Fruit fly (Drosophila melanogaster): Measurements from ENCODE around the gene Ugt35B1.

Ugt35B1 gene

DNA sequence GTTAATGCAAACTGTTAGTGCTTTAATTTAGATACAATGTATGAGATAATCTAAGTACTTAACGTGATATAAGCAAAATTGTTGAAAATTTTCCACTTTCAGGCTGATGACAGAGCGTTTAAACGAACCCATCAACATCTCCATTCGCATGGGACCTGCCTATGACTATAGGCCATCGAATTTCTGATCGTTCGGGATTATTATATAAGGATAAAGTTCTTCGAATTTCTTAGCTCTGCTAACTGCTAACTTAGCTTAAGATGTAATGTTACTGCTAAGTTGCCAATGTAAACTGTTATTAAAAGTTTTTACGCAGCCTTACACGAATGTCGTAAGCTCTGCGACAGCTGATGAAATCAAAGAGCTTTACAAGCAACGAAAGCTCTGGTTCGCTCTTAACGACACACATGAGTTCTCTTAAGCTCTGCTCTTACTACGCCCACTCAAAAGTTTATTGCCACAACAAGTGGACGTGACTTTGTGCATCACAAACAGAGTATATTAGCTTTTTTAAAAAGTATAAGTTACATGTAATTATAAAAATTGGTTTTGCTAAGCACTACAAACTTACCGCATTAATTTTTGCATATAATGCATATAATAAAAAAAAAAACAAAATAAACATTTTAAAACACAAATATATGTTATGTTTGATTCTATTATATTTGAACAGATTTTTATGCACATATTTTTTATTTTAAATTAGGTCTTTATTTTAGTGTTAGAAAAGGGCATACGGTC is 26.8 kb upstream of the Ugt35B1 start:
- TF ChIP-seq usp (GFP tag; optimal IDR thresholded peaks at IDR 0.05) (no peak), B-H1 (GFP tag; IDR thresholded peaks at IDR 0.05) (peak; percentile 98), CG17568 (GFP tag; optimal IDR thresholded peaks at IDR 0.05) (peak; percentile 91), btn (GFP tag; optimal IDR thresholded peaks at IDR 0.05) (peak; percentile 10), CG2712 (tag; optimal IDR thresholded peaks at IDR 0.05) (peak; percentile 97), Mes4 (GFP tag; optimal IDR thresholded peaks at IDR 0.05) (peak; percentile 80), chm (GFP tag; IDR thresholded peaks at IDR 0.05) (peak; percentile 86), CG13287 (GFP tag; IDR thresholded peaks at IDR 0.05; ENCODE audit: partially characterized antibody) (peak; percentile 20; the same call in 1 of the 2 replicates), tna (GFP tag; IDR thresholded peaks at IDR 0.05; ENCODE audit: partially characterized antibody) (no peak), z (GFP tag; IDR thresholded peaks at IDR 0.05) (0 out of 3 replicates have a peak, but pooled peaks have one; percentile 35), CG14050 (GFP tag; IDR thresholded peaks at IDR 0.05) (peak; percentile 97), dimm (GFP tag; IDR thresholded peaks at IDR 0.05) (peak; percentile 94), CG11398 (GFP tag; optimal IDR thresholded peaks at IDR 0.05) (no peak), gcm (GFP tag; optimal IDR thresholded peaks at IDR 0.05) (peak; percentile 97), dmrt11E (tag; optimal IDR thresholded peaks at IDR 0.05) (peak; percentile 90), CG10274 (GFP tag; optimal IDR thresholded peaks at IDR 0.05) (peak; percentile 93), BtbVII (GFP tag; optimal IDR thresholded peaks at IDR 0.05) (peak; percentile 98), CG34422 (GFP tag; IDR thresholded peaks at IDR 0.05) (peak; percentile 98), Ravus (GFP tag; IDR thresholded peaks at IDR 0.05) (peak; percentile 94), CG10431 (GFP tag; optimal IDR thresholded peaks at IDR 0.05) (peak; percentile 97), so (GFP tag; IDR thresholded peaks at IDR 0.05) (peak; percentile 98), CG32767 (GFP tag; IDR thresholded peaks at IDR 0.05) (peak; percentile 99), CG14014 (GFP tag; IDR thresholded peaks at IDR 0.05) (peak; percentile 98), en (GFP tag; optimal IDR thresholded peaks at IDR 0.05) (peak; percentile 31), CG17612 (GFP tag; IDR thresholded peaks at IDR 0.05) (peak; percentile 95), CG3065 (GFP tag; optimal IDR thresholded peaks at IDR 0.05) (peak; percentile 92), scrt (GFP tag; optimal IDR thresholded peaks at IDR 0.05) (peak; percentile 99), crp (GFP tag; optimal IDR thresholded peaks at IDR 0.05) (peak in 1 of 2 experiments; percentile 74), CG4424 (GFP tag; optimal IDR thresholded peaks at IDR 0.05) (peak; percentile 98), CG15514 (GFP tag; optimal IDR thresholded peaks at IDR 0.05) (peak; percentile 90), wek (GFP tag; optimal IDR thresholded peaks at IDR 0.05) (peak; percentile 57), CG5245 (GFP tag; optimal IDR thresholded peaks at IDR 0.05) (peak; percentile 91), fd102C (GFP tag; optimal IDR thresholded peaks at IDR 0.05) (no peak), CG2875 (GFP tag; optimal IDR thresholded peaks at IDR 0.05) (peak; percentile 96), abd-A (tag; optimal IDR thresholded peaks at IDR 0.05) (peak; percentile 98), CG33557 (GFP tag; optimal IDR thresholded peaks at IDR 0.05) (peak; percentile 90), Dad (GFP tag; optimal IDR thresholded peaks at IDR 0.05) (peak; percentile 95), Awh (GFP tag; IDR thresholded peaks at IDR 0.05) (peak; percentile 97), Xbp1 (GFP tag; optimal IDR thresholded peaks at IDR 0.05) (peak; percentile 97), jing (GFP tag; optimal IDR thresholded peaks at IDR 0.05) (peak; percentile 91), CG14441 (GFP tag; IDR thresholded peaks at IDR 0.05) (peak; percentile 98), CG4404 (GFP tag; IDR thresholded peaks at IDR 0.05) (peak; percentile 97), Chrac-16 (GFP tag; optimal IDR thresholded peaks at IDR 0.05) (peak; percentile 92), CG13894 (tag; optimal IDR thresholded peaks at IDR 0.05) (peak; percentile 98), nau (GFP tag; optimal IDR thresholded peaks at IDR 0.05) (peak; percentile 97), Ets97D (GFP tag; optimal IDR thresholded peaks at IDR 0.05) (peak; percentile 85), CG18262 (tag; optimal IDR thresholded peaks at IDR 0.05) (peak; percentile 96), CG2120 (GFP tag; optimal IDR thresholded peaks at IDR 0.05) (peak; percentile 98), maf-S (GFP tag; optimal IDR thresholded peaks at IDR 0.05) (peak; percentile 81)
